Fruit fly (Drosophila melanogaster) Kc167 (cell line): Measurements from ENCODE around the gene CG17224.

Experiments used
- Myc ChIP-seq: fragments of >200 bp; optimal IDR thresholded peaks from 2 replicates; lab custom pipeline; 2017; ENCODE audit warnings: missing external identifiers
- Sin3A ChIP-seq: fragments of >200 bp; optimal IDR thresholded peaks from 2 replicates; lab custom pipeline; 2018; ENCODE audit warnings: missing external identifiers
- h ChIP-seq: fragments of >200 bp; optimal IDR thresholded peaks from 3 replicates; lab custom pipeline; 2018; ENCODE audit warnings: missing external identifiers
- insv ChIP-seq: fragments of >200 bp; optimal IDR thresholded peaks from 3 replicates; lab custom pipeline; 2018; ENCODE audit warnings: missing external identifiers
- psq ChIP-seq: fragments of >200 bp; optimal IDR thresholded peaks from 2 replicates; lab custom pipeline; 2017; ENCODE audit warnings: missing external identifiers

DNA sequence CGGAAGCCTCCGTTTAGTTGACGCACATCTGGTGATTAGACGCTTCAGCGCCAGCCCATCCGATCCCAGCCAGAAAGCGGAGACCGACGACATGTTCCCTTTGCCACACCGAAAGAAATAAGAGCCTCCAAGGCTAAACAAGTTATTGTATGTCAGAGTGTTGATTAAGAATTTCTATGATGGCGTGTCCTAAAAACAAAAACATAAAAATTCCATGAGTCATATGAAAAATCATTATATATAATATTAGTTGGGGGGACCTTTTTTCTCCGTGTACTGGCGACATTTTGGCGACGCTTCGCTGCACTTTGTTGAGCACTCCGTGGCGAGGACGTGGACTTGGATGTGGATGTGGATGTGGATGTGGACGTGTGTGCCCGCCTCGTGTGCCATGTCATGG is 5.3 kb downstream of the CG17224 start:
- TF ChIP-seq psq (lab: Kevin White, UChicago) = no peak
- no peak for TF ChIP-seq h (lab: Kevin White, UChicago)
- no peak for TF ChIP-seq insv
- TF ChIP-seq Sin3A = no peak
- TF ChIP-seq Myc (lab: Kevin White, UChicago) = no peak
